Worm (Caenorhabditis elegans) whole organism, L3 larva: ENCODE measurements around the gene Y75B12B.3.
"Not testable (repeated sequence)": the region's sequence is repeated elsewhere in the genome, so short reads cannot be mapped to it uniquely, and the experiment has no call there.

Source experiments
- R02D3.7 ChIP-seq: fragments of 150-350 bp; optimal IDR thresholded peaks from 2 replicates; lab custom pipeline; 2014; ENCODE audit warnings: missing biosample characterization, missing genetic modification characterization
- ama-1 ChIP-seq: fragments of 150-350 bp; optimal IDR thresholded peaks from 2 replicates; lab custom pipeline; 2018
- ceh-28 ChIP-seq: fragments of 150-350 bp; optimal IDR thresholded peaks from 2 replicates; lab custom pipeline; 2014; ENCODE audit warnings: missing biosample characterization, missing genetic modification reagents, missing genetic modification characterization
- daf-12 ChIP-seq: fragments of 150-350 bp; optimal IDR thresholded peaks from 2 replicates; lab custom pipeline; 2014; ENCODE audit warnings: missing biosample characterization, missing genetic modification reagents, missing genetic modification characterization
- egl-27 ChIP-seq: sonication (generic microtip); optimal IDR thresholded peaks from 4 replicates; lab custom pipeline; 2017; ENCODE audit warnings: missing biosample characterization, missing genetic modification reagents, missing genetic modification characterization
- egl-5 ChIP-seq: fragments of 150-350 bp; optimal IDR thresholded peaks from 2 replicates; lab custom pipeline; 2017; ENCODE audit warnings: missing biosample characterization, missing genetic modification reagents, missing genetic modification characterization, inconsistent platforms
- elt-1 ChIP-seq: fragments of 150-350 bp; optimal IDR thresholded peaks from 2 replicates; lab custom pipeline; 2014; ENCODE audit warnings: missing biosample characterization, missing genetic modification characterization
- elt-2 ChIP-seq: sonication (generic microtip); optimal IDR thresholded peaks from 2 replicates; lab custom pipeline; 2016; ENCODE audit warnings: missing genetic modification reagents, mild to moderate bottlenecking, missing genetic modification characterization, missing compliant biosample characterization
- elt-3 ChIP-seq, 3 experiments: fragments of 150-350 bp in 1 of 3; sonication (generic microtip) in 2 of 3; optimal IDR thresholded peaks; 2 replicates in 2 of 3; 4 replicates in 1 of 3; lab custom pipeline; 2014 to 2017; ENCODE audit warnings: missing biosample characterization in 3 of 3, missing genetic modification characterization in 3 of 3
- eor-1 ChIP-seq, 2 experiments: fragments of 150-350 bp; optimal IDR thresholded peaks; 2 replicates each; lab custom pipeline; 2014 to 2018; ENCODE audit warnings: missing biosample characterization in 2 of 2, missing genetic modification characterization in 2 of 2
- fkh-10 ChIP-seq: sonication (generic microtip); optimal IDR thresholded peaks from 2 replicates; lab custom pipeline; 2017; ENCODE audit warnings: missing biosample characterization, missing genetic modification reagents, missing genetic modification characterization
- fkh-2 ChIP-seq: fragments of 150-350 bp; optimal IDR thresholded peaks from 2 replicates; lab custom pipeline; 2014; ENCODE audit warnings: missing biosample characterization, missing genetic modification reagents, missing genetic modification characterization
- fos-1 ChIP-seq: fragments of 150-350 bp; optimal IDR thresholded peaks from 2 replicates; lab custom pipeline; 2014; ENCODE audit warnings: missing biosample characterization, missing genetic modification characterization
- hmg-11 ChIP-seq: sonication (generic microtip); optimal IDR thresholded peaks from 2 replicates; lab custom pipeline; 2016; ENCODE audit warnings: missing genetic modification characterization, missing compliant biosample characterization
- jun-1 ChIP-seq: fragments of 150-350 bp; optimal IDR thresholded peaks from 2 replicates; lab custom pipeline; 2014; ENCODE audit warnings: missing biosample characterization, missing genetic modification reagents, missing genetic modification characterization
- mdl-1 ChIP-seq: fragments of 150-350 bp; optimal IDR thresholded peaks from 2 replicates; lab custom pipeline; 2014; ENCODE audit warnings: missing biosample characterization, missing genetic modification characterization
- nfya-1 ChIP-seq: sonication (generic microtip); optimal IDR thresholded peaks from 2 replicates; lab custom pipeline; 2017; ENCODE audit warnings: missing genetic modification characterization, mild to moderate bottlenecking, missing compliant biosample characterization, antibody characterized with exemption, moderate library complexity; ENCODE audit not compliant: insufficient read depth
- nhr-11 ChIP-seq: fragments of 150-350 bp; optimal IDR thresholded peaks from 2 replicates; lab custom pipeline; 2014; ENCODE audit warnings: missing biosample characterization, missing genetic modification characterization
- nhr-25 ChIP-seq: sonication (generic microtip); optimal IDR thresholded peaks from 2 replicates; lab custom pipeline; 2017; ENCODE audit warnings: missing biosample characterization, missing genetic modification characterization
- nhr-43 ChIP-seq: sonication (generic microtip); optimal IDR thresholded peaks from 2 replicates; lab custom pipeline; 2016; ENCODE audit warnings: mild to moderate bottlenecking, missing genetic modification characterization, missing compliant biosample characterization; ENCODE audit not compliant: poor library complexity, severe bottlenecking
- nhr-76 ChIP-seq: fragments of 150-350 bp; sonication (generic microtip); optimal IDR thresholded peaks from 5 replicates; lab custom pipeline; 2014; ENCODE audit warnings: missing biosample characterization, missing genetic modification characterization
- pha-4 ChIP-seq: fragments of 150-350 bp; optimal IDR thresholded peaks from 2 replicates; lab custom pipeline; 2014; ENCODE audit warnings: missing biosample characterization, missing genetic modification reagents, missing genetic modification characterization
- pqm-1 ChIP-seq: fragments of 150-350 bp; optimal IDR thresholded peaks from 2 replicates; lab custom pipeline; 2017; ENCODE audit warnings: missing biosample characterization, missing genetic modification characterization, inconsistent platforms
- sea-2 ChIP-seq: fragments of 150-350 bp; sonication (generic microtip); optimal IDR thresholded peaks from 4 replicates; lab custom pipeline; 2014; ENCODE audit warnings: missing biosample characterization, missing genetic modification reagents, missing genetic modification characterization
- skn-1 ChIP-seq: fragments of 150-350 bp; optimal IDR thresholded peaks from 2 replicates; lab custom pipeline; 2014; ENCODE audit warnings: missing biosample characterization, missing genetic modification characterization
- unc-39 ChIP-seq: sonication (generic microtip); optimal IDR thresholded peaks from 4 replicates; lab custom pipeline; 2017; ENCODE audit warnings: missing biosample characterization, missing genetic modification characterization
- unc-62 ChIP-seq: fragments of 150-350 bp; sonication (generic microtip); optimal IDR thresholded peaks from 4 replicates; lab custom pipeline; 2014; ENCODE audit warnings: missing biosample characterization, missing genetic modification reagents, missing genetic modification characterization
- zag-1 ChIP-seq: fragments of 150-350 bp; optimal IDR thresholded peaks from 2 replicates; lab custom pipeline; 2014; ENCODE audit warnings: missing biosample characterization, missing genetic modification characterization
- ztf-4 ChIP-seq: fragments of 150-350 bp; optimal IDR thresholded peaks from 2 replicates; lab custom pipeline; 2014; ENCODE audit warnings: missing biosample characterization, missing genetic modification characterization

Y75B12B.3 gene

ce11 chrV:15211869-15212268 is 25.8 kb upstream of the Y75B12B.3 start, which contains the start of gene sri-24:
TSS of gene sri-24 (plus strand) at chrV:15212169.
- not testable (repeated sequence) for TF ChIP-seq nhr-76; nhr-43 (tag; lab: Kevin White, UChicago); eor-1 (tag; optimal IDR thresholded peaks at IDR 0.05; lab: Kevin White, UChicago)

- TF ChIP-seq elt-1, nhr-11, egl-5 (tag; lab: Kevin White, UChicago): not testable (repeated sequence)
These were observed 21.6 kb upstream of the Y75B12B.3 start, which contains the start of gene C41G6.12 for ce11 chrV:15207681-15208080. TSS of gene C41G6.12 (minus strand) at chrV:15207781.

- no peak for TF ChIP-seq nhr-43 (tag; lab: Kevin White, UChicago)
- TF ChIP-seq sea-2 (GFP tag; lab: Kevin White, UChicago), result no peak
- TF ChIP-seq fkh-10 (GFP tag; lab: Kevin White, UChicago), result no peak
These were observed 13.7 kb upstream of the Y75B12B.3 start, which contains the start of gene Y75B12B.10 for ce11 chrV:15199768-15200167. TSS of gene Y75B12B.10 (plus strand) at chrV:15200068.

- peak; percentile 1 for TF ChIP-seq elt-2
- TF ChIP-seq daf-12 (tag; lab: Kevin White, UChicago), result no peak
These were observed 11.9 kb upstream of the Y75B12B.3 start, which contains the start of gene srw-1 for ce11 chrV:15197955-15198354. TSS of gene srw-1 (plus strand) at chrV:15198255.

- TF ChIP-seq zag-1 (tag; lab: Kevin White, UChicago) (no peak), nhr-76 (no peak), pqm-1 (no peak), R02D3.7 (tag; lab: Kevin White, UChicago) (no peak), jun-1 (tag; lab: Kevin White, UChicago) (no peak), skn-1 (tag; lab: Kevin White, UChicago) (no peak), fos-1 (tag; lab: Kevin White, UChicago) (no peak), hmg-11 (no peak), nfya-1 (tag; lab: Kevin White, UChicago) (no peak), elt-3 (tag; optimal IDR thresholded peaks at IDR 0.05; lab: Kevin White, UChicago) (no peak), ama-1 (lab: Kevin White, UChicago) (no peak), sea-2 (GFP tag; lab: Kevin White, UChicago) (no peak), nhr-25 (no peak), mdl-1 (tag; lab: Kevin White, UChicago) (no peak), elt-1 (tag; lab: Kevin White, UChicago) (no peak), fkh-10 (GFP tag; lab: Kevin White, UChicago) (no peak), ceh-28 (tag; lab: Kevin White, UChicago) (no peak), nhr-11 (tag; lab: Kevin White, UChicago) (no peak), unc-62 (no peak)
These were observed 7.8 kb upstream of the Y75B12B.3 start, which contains the start of gene Y75B12B.13 for ce11 chrV:15193909-15194308. TSS of gene Y75B12B.13 (minus strand) at chrV:15194009.

ce11 chrV:15192377-15192776 is 6.3 kb upstream of the Y75B12B.3 start, which contains the start of gene plc-2:
TSS of gene plc-2 (plus strand) at chrV:15192572.
- TF ChIP-seq nfya-1 (tag; lab: Kevin White, UChicago) (no peak), ama-1 (lab: Kevin White, UChicago) (no peak), egl-27 (tag; lab: Kevin White, UChicago) (no peak), pqm-1 (peak; percentile 78), fkh-2 (tag; lab: Kevin White, UChicago) (no peak), fkh-10 (GFP tag; lab: Kevin White, UChicago) (no peak), pha-4 (peak; percentile 44), jun-1 (tag; lab: Kevin White, UChicago) (peak; percentile 47), unc-39 (tag; lab: Kevin White, UChicago) (no peak), elt-2 (peak; percentile 82), mdl-1 (tag; lab: Kevin White, UChicago) (no peak), ztf-4 (no peak), elt-3 (tag; optimal IDR thresholded peaks at IDR 0.05; lab: Kevin White, UChicago) (no peak)
